Fruit fly (Drosophila melanogaster) whole organism, embryonic: Measurements from ENCODE around the gene Or67d.

Source experiments
- CG17568 ChIP-seq: fragments of 200-800 bp; sonication (Bioruptor generic); optimal IDR thresholded peaks from 2 replicates; lab custom pipeline; 2018; ENCODE audit warnings: missing biosample characterization, mild to moderate bottlenecking, missing genetic modification characterization, moderate library complexity
- CG30020 ChIP-seq: fragments of 200-800 bp; optimal IDR thresholded peaks from 2 replicates; lab custom pipeline; 2019; ENCODE audit warnings: missing biosample characterization, mild to moderate bottlenecking, missing genetic modification characterization, moderate library complexity
- CG3065 ChIP-seq: fragments of 200-800 bp; sonication (Bioruptor generic); optimal IDR thresholded peaks from 2 replicates; lab custom pipeline; 2016; ENCODE audit warnings: missing biosample characterization, missing genetic modification characterization
- CG31365 ChIP-seq: fragments of 200-800 bp; sonication (Bioruptor generic); optimal IDR thresholded peaks from 2 replicates; lab custom pipeline; 2018; ENCODE audit warnings: missing biosample characterization, mild to moderate bottlenecking, missing genetic modification characterization
- CG9727 ChIP-seq: fragments of 200-800 bp; sonication (Bioruptor generic); optimal IDR thresholded peaks from 3 replicates; lab custom pipeline; 2017; ENCODE audit warnings: missing biosample characterization, mild to moderate bottlenecking, missing genetic modification characterization
- D19B ChIP-seq: fragments of 200-800 bp; sonication (Bioruptor generic); optimal IDR thresholded peaks from 2 replicates; lab custom pipeline; 2017; ENCODE audit warnings: missing biosample characterization, mild to moderate bottlenecking, missing genetic modification characterization
- NfI ChIP-seq: fragments of 200-800 bp; sonication (Bioruptor generic); optimal IDR thresholded peaks from 3 replicates; lab custom pipeline; 2018; ENCODE audit warnings: missing biosample characterization, mild to moderate bottlenecking, missing genetic modification characterization, moderate library complexity
- Stat92E ChIP-seq, 3 experiments: fragments of >200 bp in 2 of 3; fragments of 200-800 bp in 1 of 3; sonication (Bioruptor generic) in 1 of 3; optimal IDR thresholded peaks; 2 replicates each; lab custom pipeline; 2017 to 2019; ENCODE audit warnings: missing biosample characterization in 3 of 3, missing genetic modification characterization in 3 of 3, mild to moderate bottlenecking in 1 of 3, moderate library complexity in 1 of 3
- ac ChIP-seq: fragments of 200-800 bp; sonication (Bioruptor generic); optimal IDR thresholded peaks from 3 replicates; lab custom pipeline; 2017; ENCODE audit warnings: missing biosample characterization, mild to moderate bottlenecking, missing genetic modification characterization
- ro ChIP-seq: fragments of 200-800 bp; sonication (Bioruptor generic); IDR thresholded peaks from 2 replicates; pipeline ENCODE4 v1.3.6; 2022; ENCODE audit warnings: missing biosample characterization, missing genetic modification characterization

dm6 chr3L:10271609-10272174 is 1.3 kb upstream of the Or67d start:
- TF ChIP-seq CG17568: no peak
- no peak for TF ChIP-seq ac (GFP tag; lab: Kevin White, UChicago)
- no peak for TF ChIP-seq CG30020 (tag; lab: Kevin White, UChicago)
- no peak for TF ChIP-seq CG31365 (tag; lab: Kevin White, UChicago)
- no peak for TF ChIP-seq CG3065 (GFP tag; lab: Kevin White, UChicago)
- no peak for TF ChIP-seq Stat92E (GFP tag; optimal IDR thresholded peaks at IDR 0.05; lab: Kevin White, UChicago)
- TF ChIP-seq CG9727 (GFP tag; lab: Kevin White, UChicago): no peak
- no peak for TF ChIP-seq NfI (GFP tag; lab: Kevin White, UChicago)
- no peak for TF ChIP-seq ro (GFP tag; lab: Robert Waterston, UW)
- TF ChIP-seq D19B (GFP tag; lab: Kevin White, UChicago): no peak
